Worm (Caenorhabditis elegans): Measurements from ENCODE around the gene srd-70.
A peak's percentile ranks its signal among the peaks of the same experiment; 100 is the strongest.

srd-70 gene

ce11 chrV:20498980-20499379 is 45.1 kb downstream of the srd-70 start, which contains the start of gene dct-16:
dct-16 (minus strand) TSS chrV:20499057.
- TF ChIP-seq tbp1 (GFP tag; optimal IDR thresholded peaks at IDR 0.05) (peak; percentile 41), nfya-2 (GFP tag; IDR thresholded peaks at IDR 0.05) (no peak), nhr-90 (tag; optimal IDR thresholded peaks at IDR 0.05) (peak; percentile 44), tbx-9 (tag; optimal IDR thresholded peaks at IDR 0.05; ENCODE audit: borderline replicate concordance) (no peak), let-607 (tag; optimal IDR thresholded peaks at IDR 0.05) (peak; percentile 95 to 97), snpc-3.4 (tag; optimal IDR thresholded peaks at IDR 0.05) (no peak), ztf-22 (GFP tag; optimal IDR thresholded peaks at IDR 0.05) (peak; percentile 26), bed-1 (GFP tag; IDR thresholded peaks at IDR 0.05) (no peak), atf-7 (tag; optimal IDR thresholded peaks at IDR 0.05) (peak; percentile 37), mcd-1 (GFP tag; IDR thresholded peaks at IDR 0.05) (0 out of 2 replicates have a peak, but pooled peaks have one; percentile 19), dpl-1 (GFP tag; optimal IDR thresholded peaks at IDR 0.05) (no peak), nhr-80 (tag; optimal IDR thresholded peaks at IDR 0.05) (peak; percentile 96), akir-1 (GFP tag; optimal IDR thresholded peaks at IDR 0.05) (no peak), nfyb-1 (GFP tag; IDR thresholded peaks at IDR 0.05) (peak; percentile 69; the same call in 1 of the 2 replicates), ekl-4 (GFP tag; IDR thresholded peaks at IDR 0.05) (0 out of 2 replicates have a peak, but pooled peaks have one; percentile 36), Y56A3A.18 (GFP tag; IDR thresholded peaks at IDR 0.05) (no peak), ama-1 (optimal IDR thresholded peaks at IDR 0.05) (no peak), ama-1 (GFP tag; optimal IDR thresholded peaks at IDR 0.05) (no peak), attf-3 (GFP tag; conservative IDR thresholded peaks at IDR 0.05) (no peak), egl-44 (GFP tag; IDR thresholded peaks at IDR 0.05) (0 out of 2 replicates have a peak, but pooled peaks have one; percentile 47)

- peak in 1 of 2 experiments; percentile 12 for TF ChIP-seq let-607 (tag; optimal IDR thresholded peaks at IDR 0.05)
- no peak for TF ChIP-seq B0336.3 (GFP tag; IDR thresholded peaks at IDR 0.05)
- peak; percentile 23 for TF ChIP-seq nhr-80 (tag; optimal IDR thresholded peaks at IDR 0.05)
- TF ChIP-seq hsf-1 (GFP tag; IDR thresholded peaks at IDR 0.05), result no peak
- no peak for TF ChIP-seq hmg-20 (GFP tag; IDR thresholded peaks at IDR 0.05)
Measured at ce11 chrV:20499642-20500041, 45.7 kb downstream of the srd-70 start.

ce11 chrV:20500405-20500804 is 46.5 kb downstream of the srd-70 start, which contains the start of gene dct-14:
dct-14 (minus strand) TSS chrV:20500505.
- TF ChIP-seq somi-1 (GFP tag; optimal IDR thresholded peaks at IDR 0.05) (no peak), madf-6 (GFP tag; IDR thresholded peaks at IDR 0.05) (no peak)

ce11 chrV:20504997-20505396 is 51.1 kb downstream of the srd-70 start, which contains the start of gene Y38H6C.4:
Y38H6C.4 (minus strand) TSS chrV:20505097.
- TF ChIP-seq F23B12.7 (tag; optimal IDR thresholded peaks at IDR 0.05; ENCODE audit: insufficient read depth), result no peak
- no peak for TF ChIP-seq lin-26 (GFP tag; IDR thresholded peaks at IDR 0.05)
- TF ChIP-seq efl-1 (GFP tag; optimal IDR thresholded peaks at IDR 0.05), result no peak
- no peak for TF ChIP-seq F52B5.7 (tag; optimal IDR thresholded peaks at IDR 0.05)
- no peak for TF ChIP-seq Y53G8AR.9 (GFP tag; conservative IDR thresholded peaks at IDR 0.05)
- no peak for TF ChIP-seq ztf-3 (GFP tag; optimal IDR thresholded peaks at IDR 0.05)
- no peak for TF ChIP-seq ama-1 (optimal IDR thresholded peaks at IDR 0.05)
- no peak for TF ChIP-seq ama-1 (GFP tag; optimal IDR thresholded peaks at IDR 0.05)
- TF ChIP-seq Y95B8A.8 (GFP tag; IDR thresholded peaks at IDR 0.05), result no peak
- TF ChIP-seq ztf-25 (GFP tag; IDR thresholded peaks at IDR 0.05), result no peak
- TF ChIP-seq sea-2 (GFP tag; IDR thresholded peaks at IDR 0.05), result no peak

All from whole organism, young adult.